Fruit fly (Drosophila melanogaster) whole organism, embryonic: ENCODE results near the gene Ns4.

ENCODE experiments used
- ATbp ChIP-seq: fragments of 200-800 bp; sonication (Bioruptor generic); optimal IDR thresholded peaks from 2 replicates; lab custom pipeline; 2017; ENCODE audit warnings: missing biosample characterization, mild to moderate bottlenecking, missing genetic modification characterization, missing genetic modification reagents
- Antp ChIP-seq: fragments of 200-800 bp; sonication (Bioruptor generic); optimal IDR thresholded peaks from 3 replicates; lab custom pipeline; 2016; ENCODE audit warnings: missing biosample characterization, missing genetic modification characterization
- Atf-2 ChIP-seq: fragments of 200-800 bp; sonication (Bioruptor generic); optimal IDR thresholded peaks from 2 replicates; lab custom pipeline; 2016; ENCODE audit warnings: missing biosample characterization, missing genetic modification characterization
- Atf3 ChIP-seq: fragments of 200-800 bp; sonication (Bioruptor generic); optimal IDR thresholded peaks from 3 replicates; lab custom pipeline; 2016; ENCODE audit warnings: missing biosample characterization, missing genetic modification characterization
- C15 ChIP-seq: fragments of 200-800 bp; sonication (Bioruptor generic); IDR thresholded peaks from 3 replicates; pipeline ENCODE4 v1.3.6; 2022; ENCODE audit warnings: missing biosample characterization, missing genetic modification characterization
- CG1024 ChIP-seq: fragments of 200-800 bp; sonication (Bioruptor generic); IDR thresholded peaks from 2 replicates; pipeline ENCODE4 v1.3.6; 2022; ENCODE audit warnings: missing biosample characterization, missing genetic modification characterization
- CG10565 ChIP-seq: fragments of 200-800 bp; sonication (Bioruptor generic); optimal IDR thresholded peaks from 3 replicates; lab custom pipeline; 2016; ENCODE audit warnings: missing biosample characterization, mild to moderate bottlenecking, missing genetic modification characterization
- CG11560 ChIP-seq: fragments of 200-800 bp; sonication (Bioruptor generic); IDR thresholded peaks from 3 replicates; pipeline ENCODE4 v1.3.6; 2022; ENCODE audit warnings: missing biosample characterization, missing genetic modification characterization
- CG1233 ChIP-seq: fragments of 200-800 bp; sonication (Bioruptor generic); optimal IDR thresholded peaks from 4 replicates; lab custom pipeline; 2018; ENCODE audit warnings: missing biosample characterization, mild to moderate bottlenecking, missing genetic modification characterization
- CG14860 ChIP-seq: fragments of 200-800 bp; sonication (Bioruptor generic); IDR thresholded peaks from 3 replicates; pipeline ENCODE4 v1.3.6; 2022; ENCODE audit warnings: missing biosample characterization, missing genetic modification characterization; ENCODE audit not compliant: partially characterized antibody
- CG15479 ChIP-seq: fragments of 200-800 bp; sonication (Bioruptor generic); optimal IDR thresholded peaks from 3 replicates; lab custom pipeline; 2019; ENCODE audit warnings: missing biosample characterization, mild to moderate bottlenecking, missing genetic modification characterization, moderate library complexity
- CG1603 ChIP-seq: fragments of 200-800 bp; sonication (Bioruptor generic); optimal IDR thresholded peaks from 2 replicates; lab custom pipeline; 2019; ENCODE audit warnings: missing biosample characterization, mild to moderate bottlenecking, missing genetic modification characterization, moderate library complexity
- CG17361 ChIP-seq: fragments of 200-800 bp; sonication (Bioruptor generic); IDR thresholded peaks from 3 replicates; pipeline ENCODE4 v1.3.6; 2022; ENCODE audit warnings: missing biosample characterization, missing genetic modification characterization
- CG17912 ChIP-seq: fragments of 200-800 bp; sonication (Bioruptor generic); optimal IDR thresholded peaks from 2 replicates; lab custom pipeline; 2018; ENCODE audit warnings: missing biosample characterization, mild to moderate bottlenecking, missing genetic modification characterization
- CG2116 ChIP-seq: fragments of 200-800 bp; sonication (Bioruptor generic); optimal IDR thresholded peaks from 3 replicates; lab custom pipeline; 2018; ENCODE audit warnings: missing biosample characterization, mild to moderate bottlenecking, missing genetic modification characterization
- CG31441 ChIP-seq: fragments of 200-800 bp; sonication (Bioruptor generic); IDR thresholded peaks from 2 replicates; pipeline ENCODE4 v1.3.6; 2022; ENCODE audit warnings: missing biosample characterization, missing genetic modification characterization
- CG4328 ChIP-seq: fragments of 200-800 bp; sonication (Bioruptor generic); optimal IDR thresholded peaks from 3 replicates; lab custom pipeline; 2017; ENCODE audit warnings: missing biosample characterization, missing genetic modification reagents, missing genetic modification characterization
- CG4707 ChIP-seq: fragments of 200-800 bp; sonication (Bioruptor generic); optimal IDR thresholded peaks from 2 replicates; lab custom pipeline; 2018; ENCODE audit warnings: missing biosample characterization, mild to moderate bottlenecking, missing genetic modification characterization, moderate library complexity
- CG4854 ChIP-seq: fragments of 200-800 bp; sonication (Bioruptor generic); optimal IDR thresholded peaks from 2 replicates; lab custom pipeline; 2016; ENCODE audit warnings: missing biosample characterization, missing genetic modification characterization, inconsistent platforms
- CG6689 ChIP-seq: fragments of 200-800 bp; sonication (Bioruptor generic); IDR thresholded peaks from 2 replicates; pipeline ENCODE4 v1.3.6; 2022; ENCODE audit warnings: missing biosample characterization, missing genetic modification characterization
- CG9932 ChIP-seq: fragments of 200-800 bp; sonication (Bioruptor generic); IDR thresholded peaks from 2 replicates; pipeline ENCODE4 v1.3.6; 2022; ENCODE audit warnings: missing biosample characterization, missing genetic modification characterization
- Camta ChIP-seq: fragments of 200-800 bp; sonication (Bioruptor generic); optimal IDR thresholded peaks from 2 replicates; lab custom pipeline; 2016; ENCODE audit warnings: missing biosample characterization, missing genetic modification characterization
- CkIIα-i1 ChIP-seq: fragments of 200-800 bp; sonication (Bioruptor generic); IDR thresholded peaks from 2 replicates; pipeline ENCODE4 v1.3.6; 2022; ENCODE audit warnings: missing biosample characterization, missing genetic modification characterization
- Deaf1 ChIP-seq: fragments of 200-800 bp; optimal IDR thresholded peaks from 3 replicates; lab custom pipeline; 2019; ENCODE audit warnings: missing biosample characterization, mild to moderate bottlenecking, missing genetic modification characterization, moderate library complexity
- Doc3 ChIP-seq: fragments of 200-800 bp; sonication (Bioruptor generic); IDR thresholded peaks from 3 replicates; pipeline ENCODE4 v1.3.6; 2022; ENCODE audit warnings: missing biosample characterization, missing genetic modification characterization; ENCODE audit not compliant: partially characterized antibody
- Ets97D ChIP-seq: fragments of 200-800 bp; sonication (Bioruptor generic); optimal IDR thresholded peaks from 3 replicates; lab custom pipeline; 2016; ENCODE audit warnings: missing biosample characterization, missing genetic modification characterization
- Gsc ChIP-seq: fragments of 200-800 bp; sonication (Bioruptor generic); IDR thresholded peaks from 2 replicates; pipeline ENCODE4 v1.3.6; 2022; ENCODE audit warnings: missing biosample characterization, missing genetic modification characterization
- HLH3B ChIP-seq: fragments of 200-800 bp; sonication (Bioruptor generic); IDR thresholded peaks from 2 replicates; pipeline ENCODE4 v1.3.6; 2022; ENCODE audit warnings: missing biosample characterization, missing genetic modification characterization
- Hey ChIP-seq: fragments of 200-800 bp; sonication (Bioruptor generic); optimal IDR thresholded peaks from 3 replicates; lab custom pipeline; 2018; ENCODE audit warnings: missing biosample characterization, mild to moderate bottlenecking, missing genetic modification characterization
- HmgZ ChIP-seq: fragments of 200-800 bp; sonication (Bioruptor generic); optimal IDR thresholded peaks from 2 replicates; lab custom pipeline; 2018; ENCODE audit warnings: missing biosample characterization, mild to moderate bottlenecking, missing genetic modification characterization
- Hmx ChIP-seq: fragments of 200-800 bp; sonication (Bioruptor generic); optimal IDR thresholded peaks from 2 replicates; lab custom pipeline; 2016; ENCODE audit warnings: missing biosample characterization, missing genetic modification characterization
- Nf-YB ChIP-seq: fragments of 200-800 bp; sonication (Bioruptor generic); optimal IDR thresholded peaks from 3 replicates; lab custom pipeline; 2019; ENCODE audit warnings: missing biosample characterization, mild to moderate bottlenecking, missing genetic modification characterization, moderate library complexity
- NfI ChIP-seq: fragments of 200-800 bp; sonication (Bioruptor generic); optimal IDR thresholded peaks from 3 replicates; lab custom pipeline; 2018; ENCODE audit warnings: missing biosample characterization, mild to moderate bottlenecking, missing genetic modification characterization, moderate library complexity
- Oli ChIP-seq: fragments of 200-800 bp; sonication (Bioruptor generic); optimal IDR thresholded peaks from 2 replicates; lab custom pipeline; 2018; ENCODE audit warnings: missing biosample characterization, mild to moderate bottlenecking, missing genetic modification characterization, moderate library complexity
- YL-1 ChIP-seq: fragments of 200-800 bp; sonication (Bioruptor generic); optimal IDR thresholded peaks from 3 replicates; lab custom pipeline; 2017; ENCODE audit warnings: missing biosample characterization, mild to moderate bottlenecking, missing genetic modification characterization
- ato ChIP-seq: fragments of 200-800 bp; sonication (Bioruptor generic); IDR thresholded peaks from 2 replicates; pipeline ENCODE4 v1.3.6; 2022; ENCODE audit warnings: missing biosample characterization, missing genetic modification characterization; ENCODE audit not compliant: partially characterized antibody
- cad ChIP-seq: fragments of >200 bp; optimal IDR thresholded peaks from 2 replicates; lab custom pipeline; 2017; ENCODE audit warnings: missing biosample characterization, missing genetic modification characterization
- exex ChIP-seq: fragments of 200-800 bp; sonication (Bioruptor generic); optimal IDR thresholded peaks from 4 replicates; lab custom pipeline; 2018; ENCODE audit warnings: missing biosample characterization, mild to moderate bottlenecking, missing genetic modification characterization, moderate library complexity
- fd64A ChIP-seq: fragments of 200-800 bp; sonication (Bioruptor generic); optimal IDR thresholded peaks from 3 replicates; lab custom pipeline; 2018; ENCODE audit warnings: missing biosample characterization, mild to moderate bottlenecking, missing genetic modification characterization
- hbn ChIP-seq: fragments of 200-800 bp; sonication (Bioruptor generic); IDR thresholded peaks from 2 replicates; pipeline ENCODE4 v1.3.6; 2022; ENCODE audit warnings: missing biosample characterization, missing genetic modification characterization; ENCODE audit not compliant: partially characterized antibody
- mld ChIP-seq: fragments of 200-800 bp; sonication (Bioruptor generic); IDR thresholded peaks from 3 replicates; pipeline ENCODE4 v1.3.6; 2022; ENCODE audit warnings: missing biosample characterization, missing genetic modification characterization; ENCODE audit not compliant: partially characterized antibody
- nerfin-1 ChIP-seq: fragments of 200-800 bp; sonication (Bioruptor generic); optimal IDR thresholded peaks from 3 replicates; lab custom pipeline; 2019; ENCODE audit warnings: missing biosample characterization, mild to moderate bottlenecking, missing genetic modification characterization, moderate library complexity
- oc ChIP-seq: fragments of 200-800 bp; sonication (Bioruptor generic); optimal IDR thresholded peaks from 2 replicates; lab custom pipeline; 2018; ENCODE audit warnings: missing biosample characterization, mild to moderate bottlenecking, missing genetic modification characterization, moderate library complexity
- ro ChIP-seq: fragments of 200-800 bp; sonication (Bioruptor generic); IDR thresholded peaks from 2 replicates; pipeline ENCODE4 v1.3.6; 2022; ENCODE audit warnings: missing biosample characterization, missing genetic modification characterization
- sd ChIP-seq: fragments of 200-800 bp; sonication (Bioruptor generic); optimal IDR thresholded peaks from 3 replicates; lab custom pipeline; 2018; ENCODE audit warnings: missing biosample characterization, mild to moderate bottlenecking, missing genetic modification characterization, moderate library complexity
- sens-2 ChIP-seq: fragments of 200-800 bp; sonication (Bioruptor generic); IDR thresholded peaks from 2 replicates; pipeline ENCODE4 v1.3.6; 2022; ENCODE audit warnings: missing biosample characterization, missing genetic modification characterization
- sug ChIP-seq: fragments of 200-800 bp; optimal IDR thresholded peaks from 2 replicates; lab custom pipeline; 2019; ENCODE audit warnings: missing biosample characterization, mild to moderate bottlenecking, missing genetic modification characterization, moderate library complexity

The Ns4 gene

dm6 chr2L:20783044-20783443 lies 30.8 kb downstream of the Ns4 start (continued):
- TF ChIP-seq ato (GFP tag; lab: Robert Waterston, UW) (no peak), Hmx (GFP tag; lab: Kevin White, UChicago) (no peak), CkIIα-i1 (no peak), Antp (GFP tag; lab: Kevin White, UChicago) (no peak), oc (peak; percentile 32), Atf-2 (GFP tag; lab: Kevin White, UChicago) (no peak), YL-1 (no peak), CG10565 (GFP tag; lab: Kevin White, UChicago) (no peak), CG15479 (GFP tag; lab: Kevin White, UChicago) (peak; percentile 50), Nf-YB (peak; percentile 98), CG2116 (no peak), CG1233 (no peak), CG31441 (GFP tag; lab: Robert Waterston, UW) (no peak), Atf3 (GFP tag; lab: Kevin White, UChicago) (no peak), ATbp (GFP tag; lab: Kevin White, UChicago) (no peak)

dm6 chr2L:20783908-20784307 lies 31.6 kb downstream of the Ns4 start:
- peak; percentile 16 for TF ChIP-seq sug (tag; lab: Kevin White, UChicago)
- peak; percentile 5 for TF ChIP-seq Hey (tag; lab: Kevin White, UChicago)
- TF ChIP-seq Doc3, result no peak
- no peak for TF ChIP-seq CG4328 (GFP tag; lab: Kevin White, UChicago)
- peak; percentile 52 for TF ChIP-seq exex
- TF ChIP-seq, all 482 proteins: peak for 3

dm6 chr2L:20785333-20785732 lies 33.1 kb downstream of the Ns4 start:
- TF ChIP-seq CG17361 (GFP tag; lab: Robert Waterston, UW) (no peak), CG4707 (no peak), exex (no peak), fd64A (GFP tag; lab: Kevin White, UChicago) (no peak), Deaf1 (tag; lab: Kevin White, UChicago) (no peak), cad (GFP tag; lab: Kevin White, UChicago) (peak; percentile 95), Oli (tag; lab: Kevin White, UChicago) (no peak)

- TF ChIP-seq HLH3B (GFP tag; lab: Robert Waterston, UW) (peak; percentile 85), CG1603 (tag; lab: Kevin White, UChicago) (peak; percentile 87), CG4854 (GFP tag; lab: Kevin White, UChicago) (peak; percentile 45), CG14860 (GFP tag; lab: Robert Waterston, UW) (no peak), Gsc (peak; percentile 69), nerfin-1 (tag; lab: Kevin White, UChicago) (peak; percentile 58), NfI (peak; percentile 71), CG11560 (tag; lab: Robert Waterston, UW) (peak; percentile 100), mld (GFP tag; lab: Robert Waterston, UW) (no peak), Atf-2 (GFP tag; lab: Kevin White, UChicago) (peak; percentile 38), sd (tag; lab: Kevin White, UChicago) (peak; percentile 90), ro (GFP tag; lab: Robert Waterston, UW) (peak; percentile 66), HmgZ (peak; percentile 90), CG17912 (GFP tag; lab: Kevin White, UChicago) (no peak), C15 (GFP tag; lab: Robert Waterston, UW) (peak; percentile 80; the same call in 1 of the 3 replicates), Camta (GFP tag; lab: Kevin White, UChicago) (peak; percentile 45), CG1024 (peak; percentile 64), sens-2 (peak; percentile 65), CG6689 (peak; percentile 88), Ets97D (peak; percentile 71), hbn (GFP tag; lab: Robert Waterston, UW) (no peak; the same call in 1 of the 2 replicates), CG9932 (GFP tag; lab: Robert Waterston, UW) (peak; percentile 85)
Observed at dm6 chr2L:20787271-20787791, 35.1 kb downstream of the Ns4 start, which contains the start of gene Pomp. TSS of gene Pomp (plus strand) at chr2L:20787656.
